Fruit fly (Drosophila melanogaster) whole organism, embryonic: Measurements from ENCODE around the gene f-cup.
A peak's percentile ranks its signal among the peaks of the same experiment; 100 is the strongest.

Experiments
- Ada2b ChIP-seq: fragments of 200-800 bp; sonication (Bioruptor generic); IDR thresholded peaks from 2 replicates; pipeline ENCODE4 v1.3.6; 2022; ENCODE audit warnings: missing biosample characterization, missing genetic modification characterization
- Adf1 ChIP-seq: fragments of 200-800 bp; sonication (Bioruptor generic); IDR thresholded peaks from 2 replicates; pipeline ENCODE4 v1.3.6; 2022; ENCODE audit warnings: missing biosample characterization, missing genetic modification characterization
- Asciz ChIP-seq: fragments of 200-800 bp; sonication (Bioruptor generic); optimal IDR thresholded peaks from 2 replicates; lab custom pipeline; 2017; ENCODE audit warnings: missing biosample characterization, mild to moderate bottlenecking, missing genetic modification characterization, missing genetic modification reagents
- B-H1 ChIP-seq: fragments of 200-800 bp; sonication (Bioruptor generic); IDR thresholded peaks from 3 replicates; pipeline ENCODE4 v1.3.6; 2022; ENCODE audit warnings: missing biosample characterization, missing genetic modification characterization
- Bdp1 ChIP-seq: fragments of 200-800 bp; sonication (Bioruptor generic); optimal IDR thresholded peaks from 3 replicates; lab custom pipeline; 2016; ENCODE audit warnings: missing biosample characterization, missing genetic modification characterization
- CG10431 ChIP-seq: fragments of 200-800 bp; sonication (Bioruptor generic); optimal IDR thresholded peaks from 3 replicates; lab custom pipeline; 2018; ENCODE audit warnings: missing biosample characterization, mild to moderate bottlenecking, missing genetic modification characterization
- CG12299 ChIP-seq: fragments of 200-800 bp; sonication (Bioruptor generic); optimal IDR thresholded peaks from 2 replicates; lab custom pipeline; 2018; ENCODE audit warnings: missing biosample characterization, mild to moderate bottlenecking, missing genetic modification characterization
- CG15011 ChIP-seq: fragments of 200-800 bp; sonication (Bioruptor generic); optimal IDR thresholded peaks from 3 replicates; lab custom pipeline; 2018; ENCODE audit warnings: missing biosample characterization, mild to moderate bottlenecking, missing genetic modification characterization
- CG15479 ChIP-seq: fragments of 200-800 bp; sonication (Bioruptor generic); optimal IDR thresholded peaks from 3 replicates; lab custom pipeline; 2019; ENCODE audit warnings: missing biosample characterization, mild to moderate bottlenecking, missing genetic modification characterization, moderate library complexity
- CG17385 ChIP-seq: fragments of 200-800 bp; sonication (Bioruptor generic); optimal IDR thresholded peaks from 3 replicates; lab custom pipeline; 2018; ENCODE audit warnings: missing biosample characterization, mild to moderate bottlenecking, missing genetic modification characterization
- CG2678 ChIP-seq: fragments of 200-800 bp; sonication (Bioruptor generic); optimal IDR thresholded peaks from 3 replicates; lab custom pipeline; 2019; ENCODE audit warnings: missing biosample characterization, mild to moderate bottlenecking, missing genetic modification characterization, moderate library complexity
- CG3726 ChIP-seq: fragments of 200-800 bp; sonication (Bioruptor generic); IDR thresholded peaks from 3 replicates; pipeline ENCODE4, ENCODE4 v1.3.6; 2022; ENCODE audit warnings: missing biosample characterization, missing genetic modification characterization
- CG4282 ChIP-seq: fragments of 200-800 bp; sonication (Bioruptor generic); optimal IDR thresholded peaks from 2 replicates; lab custom pipeline; 2016; ENCODE audit warnings: missing biosample characterization, missing genetic modification characterization
- CG4360 ChIP-seq: fragments of 200-800 bp; sonication (Bioruptor generic); IDR thresholded peaks from 2 replicates; pipeline ENCODE4 v1.3.6; 2022; ENCODE audit warnings: missing biosample characterization, missing genetic modification characterization
- CG5245 ChIP-seq: fragments of 200-800 bp; sonication (Bioruptor generic); optimal IDR thresholded peaks from 3 replicates; lab custom pipeline; 2016; ENCODE audit warnings: missing biosample characterization, missing genetic modification characterization
- CG6765 ChIP-seq: fragments of 200-800 bp; sonication (Bioruptor generic); optimal IDR thresholded peaks from 3 replicates; lab custom pipeline; 2017; ENCODE audit warnings: missing biosample characterization, mild to moderate bottlenecking, missing genetic modification characterization
- CG6813 ChIP-seq: fragments of 200-800 bp; sonication (Bioruptor generic); optimal IDR thresholded peaks from 2 replicates; lab custom pipeline; 2017; ENCODE audit warnings: missing biosample characterization, missing genetic modification characterization, mild to moderate bottlenecking, moderate library complexity, missing genetic modification reagents
- CG7372 ChIP-seq: fragments of 200-800 bp; sonication (Bioruptor generic); IDR thresholded peaks from 2 replicates; pipeline ENCODE4 v1.3.6; 2022; ENCODE audit warnings: missing biosample characterization, missing genetic modification characterization
- CG7745 ChIP-seq: fragments of 200-800 bp; sonication (Bioruptor generic); optimal IDR thresholded peaks from 2 replicates; lab custom pipeline; 2018; ENCODE audit warnings: missing biosample characterization, mild to moderate bottlenecking, missing genetic modification characterization, moderate library complexity
- CG7786 ChIP-seq: fragments of 200-800 bp; sonication (Bioruptor generic); optimal IDR thresholded peaks from 2 replicates; lab custom pipeline; 2016; ENCODE audit warnings: missing biosample characterization, missing genetic modification characterization
- Chrac-16 ChIP-seq: fragments of 200-800 bp; sonication (Bioruptor generic); optimal IDR thresholded peaks from 3 replicates; lab custom pipeline; 2016; ENCODE audit warnings: missing biosample characterization, missing genetic modification characterization
- CrebB ChIP-seq: fragments of 200-800 bp; sonication (Bioruptor generic); optimal IDR thresholded peaks from 3 replicates; lab custom pipeline; 2018; ENCODE audit warnings: missing biosample characterization, mild to moderate bottlenecking, missing genetic modification characterization
- D19B ChIP-seq: fragments of 200-800 bp; sonication (Bioruptor generic); optimal IDR thresholded peaks from 2 replicates; lab custom pipeline; 2017; ENCODE audit warnings: missing biosample characterization, mild to moderate bottlenecking, missing genetic modification characterization
- Dbx ChIP-seq: fragments of 200-800 bp; sonication (Bioruptor generic); IDR thresholded peaks from 3 replicates; pipeline ENCODE4 v1.3.6; 2022; ENCODE audit warnings: missing biosample characterization, missing genetic modification characterization
- Doc2 ChIP-seq: fragments of 200-800 bp; sonication (Bioruptor generic); IDR thresholded peaks from 2 replicates; pipeline ENCODE4 v1.3.6; 2022; ENCODE audit warnings: missing biosample characterization, missing genetic modification characterization
- Med ChIP-seq: fragments of 200-800 bp; sonication (Bioruptor generic); peaks from one replicate; lab custom pipeline; 2016; ENCODE audit warnings: missing biosample characterization, missing genetic modification characterization, mild to moderate bottlenecking, inconsistent platforms, moderate library complexity
- NFAT ChIP-seq: fragments of 200-800 bp; sonication (Bioruptor generic); IDR thresholded peaks from 2 replicates; pipeline ENCODE4 v1.3.6; 2022; ENCODE audit warnings: missing biosample characterization, missing genetic modification characterization
- Oaz ChIP-seq: fragments of 200-800 bp; sonication (Bioruptor generic); IDR thresholded peaks from 2 replicates; pipeline ENCODE4 v1.3.6; 2022; ENCODE audit warnings: missing biosample characterization, missing genetic modification characterization
- Poxn ChIP-seq: fragments of 200-800 bp; sonication (Bioruptor generic); IDR thresholded peaks from 2 replicates; pipeline ENCODE4 v1.3.6; 2022; ENCODE audit warnings: missing biosample characterization, missing genetic modification characterization
- Side ChIP-seq: fragments of 200-800 bp; sonication (Bioruptor generic); optimal IDR thresholded peaks from 2 replicates; lab custom pipeline; 2016; ENCODE audit warnings: missing biosample characterization, missing genetic modification characterization
- Tbp ChIP-seq: fragments of >200 bp; optimal IDR thresholded peaks from 2 replicates; lab custom pipeline; 2018; ENCODE audit warnings: missing biosample characterization, missing genetic modification characterization
- chif ChIP-seq, 2 experiments: fragments of 200-800 bp; sonication (Bioruptor generic); optimal IDR thresholded peaks; 3 replicates each; lab custom pipeline; 2016; ENCODE audit warnings: missing biosample characterization in 2 of 2, missing genetic modification characterization in 2 of 2
- chn ChIP-seq: fragments of 200-800 bp; sonication (Bioruptor generic); optimal IDR thresholded peaks from 2 replicates; lab custom pipeline; 2016; ENCODE audit warnings: missing biosample characterization, missing genetic modification characterization
- croc ChIP-seq: fragments of 200-800 bp; sonication (Bioruptor generic); conservative IDR thresholded peaks from 3 replicates; pipeline ENCODE4 v1.3.6; 2022; ENCODE audit warnings: missing biosample characterization, missing genetic modification characterization
- crol ChIP-seq: fragments of 200-800 bp; sonication (Bioruptor generic); IDR thresholded peaks from 2 replicates; pipeline ENCODE4 v1.3.6; 2022; ENCODE audit warnings: missing biosample characterization, missing genetic modification characterization
- dimm ChIP-seq: fragments of 200-800 bp; sonication (Bioruptor generic); IDR thresholded peaks from 2 replicates; pipeline ENCODE4 v1.3.6; 2022; ENCODE audit warnings: missing biosample characterization, missing genetic modification characterization
- dysf ChIP-seq: fragments of 200-800 bp; sonication (Bioruptor generic); IDR thresholded peaks from 3 replicates; pipeline ENCODE4 v1.3.6; 2022; ENCODE audit warnings: missing biosample characterization, missing genetic modification characterization
- emc ChIP-seq: fragments of 200-800 bp; sonication (Bioruptor generic); optimal IDR thresholded peaks from 2 replicates; lab custom pipeline; 2016; ENCODE audit warnings: missing biosample characterization, missing genetic modification characterization
- ewg ChIP-seq: fragments of 200-800 bp; sonication (Bioruptor generic); optimal IDR thresholded peaks from 3 replicates; lab custom pipeline; 2017; ENCODE audit warnings: mild to moderate bottlenecking, missing biosample characterization, missing genetic modification reagents, missing genetic modification characterization
- fd64A ChIP-seq: fragments of 200-800 bp; sonication (Bioruptor generic); optimal IDR thresholded peaks from 3 replicates; lab custom pipeline; 2018; ENCODE audit warnings: missing biosample characterization, mild to moderate bottlenecking, missing genetic modification characterization
- grn ChIP-seq: fragments of 200-800 bp; sonication (Bioruptor generic); optimal IDR thresholded peaks from 3 replicates; lab custom pipeline; 2017; ENCODE audit warnings: missing biosample characterization, missing genetic modification characterization
- her ChIP-seq: fragments of 200-800 bp; sonication (Bioruptor generic); optimal IDR thresholded peaks from 2 replicates; lab custom pipeline; 2016; ENCODE audit warnings: missing biosample characterization, missing genetic modification characterization
- hkb ChIP-seq, 2 experiments: fragments of 200-800 bp in 1 of 2; fragments of >200 bp in 1 of 2; sonication (Bioruptor generic) in 1 of 2; IDR thresholded peaks in 1 of 2; optimal IDR thresholded peaks in 1 of 2; 2 replicates each; pipeline versions ENCODE4 v1.3.6 to Lab custom; 2017 to 2022; ENCODE audit warnings: missing biosample characterization in 1 of 2, missing genetic modification characterization in 1 of 2
- pb ChIP-seq: fragments of 200-800 bp; sonication (Bioruptor generic); optimal IDR thresholded peaks from 3 replicates; lab custom pipeline; 2016; ENCODE audit warnings: missing biosample characterization, missing genetic modification characterization
- salm ChIP-seq: fragments of 200-800 bp; sonication (Bioruptor generic); optimal IDR thresholded peaks from 2 replicates; lab custom pipeline; 2018; ENCODE audit warnings: missing biosample characterization, mild to moderate bottlenecking, missing genetic modification characterization
- slbo ChIP-seq: fragments of 200-800 bp; sonication (Bioruptor generic); IDR thresholded peaks from 2 replicates; pipeline ENCODE4 v1.3.6; 2022; ENCODE audit warnings: missing biosample characterization, missing genetic modification characterization
- slp2 ChIP-seq: fragments of 200-800 bp; sonication (Bioruptor generic); optimal IDR thresholded peaks from 2 replicates; lab custom pipeline; 2016; ENCODE audit warnings: missing biosample characterization, missing genetic modification characterization
- sug ChIP-seq: fragments of 200-800 bp; optimal IDR thresholded peaks from 2 replicates; lab custom pipeline; 2019; ENCODE audit warnings: missing biosample characterization, mild to moderate bottlenecking, missing genetic modification characterization, moderate library complexity
- trh ChIP-seq: fragments of 200-800 bp; sonication (Bioruptor generic); optimal IDR thresholded peaks from 2 replicates; lab custom pipeline; 2016; ENCODE audit warnings: missing biosample characterization, missing genetic modification characterization
- wor ChIP-seq: fragments of 200-800 bp; sonication (Bioruptor generic); IDR thresholded peaks from 2 replicates; pipeline ENCODE4 v1.3.6; 2022; ENCODE audit warnings: missing biosample characterization, missing genetic modification characterization
- zfh2 ChIP-seq: fragments of 200-800 bp; sonication (Bioruptor generic); optimal IDR thresholded peaks from 2 replicates; lab custom pipeline; 2016; ENCODE audit warnings: missing biosample characterization, missing genetic modification characterization

The f-cup gene

DNA sequence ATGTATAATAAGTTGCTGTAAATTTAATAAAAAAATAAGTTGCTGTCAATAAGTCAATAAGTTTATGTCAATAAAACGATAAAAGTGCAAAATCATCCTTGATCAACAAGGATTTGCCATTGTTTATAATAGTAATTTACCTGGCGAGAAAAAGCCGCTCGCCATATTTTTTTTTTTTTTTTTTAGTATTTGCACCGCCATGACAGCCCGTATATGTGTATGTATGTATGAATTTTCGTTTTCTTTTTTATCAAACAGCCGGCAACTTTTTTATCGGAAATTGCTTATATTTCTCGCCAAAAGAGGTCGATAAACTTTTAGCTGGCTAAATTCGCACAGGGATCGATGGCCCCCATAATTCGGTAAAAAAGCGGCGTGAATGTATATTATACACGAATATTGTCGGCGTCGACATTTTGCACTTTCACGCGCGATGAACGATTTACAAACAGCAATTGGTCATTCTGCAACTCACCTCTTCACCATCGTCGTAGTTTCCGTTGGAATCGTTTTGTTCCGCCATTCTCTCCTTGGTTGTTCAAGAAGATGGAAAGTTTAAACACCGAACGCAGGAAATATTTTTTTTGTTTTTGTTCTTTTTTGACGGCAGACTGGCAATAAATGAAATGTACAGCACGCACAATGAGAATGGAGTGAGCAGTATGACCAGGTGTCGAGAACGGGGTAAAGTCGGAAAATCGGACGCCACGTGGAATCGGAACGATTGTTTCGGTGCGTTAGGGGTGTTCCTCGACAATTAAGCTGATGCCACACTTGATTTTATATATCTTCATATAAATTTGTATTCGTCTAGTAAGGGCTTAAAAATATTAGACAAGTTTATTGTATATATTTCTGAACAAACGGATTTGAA lies 40.5 kb downstream of the f-cup start, which contains the start of gene Hrb87F (continued):
- TF ChIP-seq CG4360 (GFP tag; lab: Robert Waterston, UW) (no peak), slbo (GFP tag; lab: Robert Waterston, UW) (peak; percentile 78), Adf1 (GFP tag; lab: Robert Waterston, UW) (no peak), zfh2 (GFP tag; lab: Kevin White, UChicago) (no peak), CG17385 (GFP tag; lab: Kevin White, UChicago) (no peak), CG7786 (GFP tag; lab: Kevin White, UChicago) (no peak), Asciz (GFP tag; lab: Kevin White, UChicago) (no peak), slp2 (GFP tag; lab: Kevin White, UChicago) (no peak), emc (GFP tag; lab: Kevin White, UChicago) (no peak), CG15011 (GFP tag; lab: Kevin White, UChicago) (no peak), CG12299 (peak; percentile 41), CG7372 (GFP tag; lab: Robert Waterston, UW) (no peak), CG4282 (GFP tag; lab: Kevin White, UChicago) (no peak), pb (GFP tag; lab: Kevin White, UChicago) (no peak), Med (GFP tag; lab: Kevin White, UChicago) (peak; percentile 77), hkb (optimal IDR thresholded peaks at IDR 0.05; lab: Kevin White, UChicago) (no peak), hkb (GFP tag; IDR thresholded peaks at IDR 0.05; lab: Robert Waterston, UW) (0 out of 2 replicates have a peak, but pooled peaks have one; percentile 12), CrebB (peak; percentile 8), CG5245 (GFP tag; lab: Kevin White, UChicago) (no peak), CG2678 (tag; lab: Kevin White, UChicago) (no peak), grn (GFP tag; lab: Kevin White, UChicago) (no peak), Chrac-16 (GFP tag; lab: Kevin White, UChicago) (no peak), trh (no peak), CG10431 (no peak), Side (GFP tag; lab: Kevin White, UChicago) (peak; percentile 39), Ada2b (GFP tag; lab: Robert Waterston, UW) (no peak), NFAT (GFP tag; lab: Robert Waterston, UW) (peak; percentile 33; the same call in 1 of the 2 replicates), Doc2 (GFP tag; lab: Robert Waterston, UW) (no peak), D19B (GFP tag; lab: Kevin White, UChicago) (no peak), chif (GFP tag; optimal IDR thresholded peaks at IDR 0.05; lab: Kevin White, UChicago) (no peak), croc (GFP tag; lab: Robert Waterston, UW) (no peak), Dbx (GFP tag; lab: Robert Waterston, UW) (no peak), CG6765 (no peak), fd64A (GFP tag; lab: Kevin White, UChicago) (no peak), CG3726 (GFP tag; lab: Robert Waterston, UW) (no peak), dimm (GFP tag; lab: Robert Waterston, UW) (no peak), CG7745 (tag; lab: Kevin White, UChicago) (no peak), chn (GFP tag; lab: Kevin White, UChicago) (no peak), Tbp (GFP tag; lab: Kevin White, UChicago) (no peak), Poxn (no peak), B-H1 (GFP tag; lab: Robert Waterston, UW) (no peak), dysf (GFP tag; lab: Robert Waterston, UW) (no peak), Oaz (GFP tag; lab: Robert Waterston, UW) (no peak), CG6813 (GFP tag; lab: Kevin White, UChicago) (no peak), ewg (GFP tag; lab: Kevin White, UChicago) (no peak), crol (GFP tag; lab: Robert Waterston, UW) (no peak), her (GFP tag; lab: Kevin White, UChicago) (peak; percentile 29), Bdp1 (no peak), salm (no peak), sug (tag; lab: Kevin White, UChicago) (no peak), wor (no peak), CG15479 (GFP tag; lab: Kevin White, UChicago) (no peak)
